Worm (Caenorhabditis elegans): Measurements from ENCODE around the gene Y39F10A.6.

- TF ChIP-seq hmbx-1 (tag; optimal IDR thresholded peaks at IDR 0.05) (no peak), sea-1 (GFP tag; conservative IDR thresholded peaks at IDR 0.05) (no peak), F13C5.2 (tag; optimal IDR thresholded peaks at IDR 0.05) (no peak), ama-1 (optimal IDR thresholded peaks at IDR 0.05) (no peak), aly-1 (tag; optimal IDR thresholded peaks at IDR 0.05) (no peak), flt-1 (GFP tag; IDR thresholded peaks at IDR 0.05) (no peak), tbx-37 (GFP tag; conservative IDR thresholded peaks at IDR 0.05) (no peak), pes-1 (GFP tag; IDR thresholded peaks at IDR 0.05) (no peak), tra-4 (tag; optimal IDR thresholded peaks at IDR 0.05) (no peak), ets-7 (tag; optimal IDR thresholded peaks at IDR 0.05) (no peak), hnd-1 (tag; optimal IDR thresholded peaks at IDR 0.05) (no peak), ceh-13 (GFP tag; optimal IDR thresholded peaks at IDR 0.05) (no peak)
Observed at ce11 chrII:808457-808856, 25.0 kb upstream of the Y39F10A.6 start, which contains the start of gene F46F5.11.
